Fruit fly (Drosophila melanogaster) whole organism, adult: Measurements from ENCODE around the gene Or85e.

ENCODE experiments used
- CG11617 ChIP-seq: fragments of 200-800 bp; sonication (Bioruptor generic); optimal IDR thresholded peaks from 2 replicates; lab custom pipeline; 2017; ENCODE audit warnings: mild to moderate bottlenecking, missing biosample characterization, missing genetic modification reagents, missing genetic modification characterization
- CG14711 ChIP-seq: fragments of 200-800 bp; sonication (Bioruptor generic); optimal IDR thresholded peaks from 2 replicates; lab custom pipeline; 2018; ENCODE audit warnings: missing biosample characterization, mild to moderate bottlenecking, missing genetic modification characterization, moderate library complexity
- CG1620 ChIP-seq: fragments of 200-800 bp; sonication (Bioruptor generic); optimal IDR thresholded peaks from 2 replicates; lab custom pipeline; 2016; ENCODE audit warnings: missing biosample characterization, missing genetic modification characterization
- Clk ChIP-seq: fragments of 200-800 bp; sonication (Bioruptor generic); optimal IDR thresholded peaks from 2 replicates; lab custom pipeline; 2017; ENCODE audit warnings: missing biosample characterization, missing genetic modification characterization
- Crg-1 ChIP-seq: fragments of 200-800 bp; sonication (Bioruptor generic); optimal IDR thresholded peaks from 2 replicates; lab custom pipeline; 2016; ENCODE audit warnings: missing biosample characterization, missing genetic modification characterization
- cnc ChIP-seq, 2 experiments: fragments of >200 bp; optimal IDR thresholded peaks; 2 replicates each; lab custom pipeline; 2017
- ovo ChIP-seq: fragments of 200-800 bp; sonication (Bioruptor generic); optimal IDR thresholded peaks from 2 replicates; lab custom pipeline; 2016; ENCODE audit warnings: missing biosample characterization, missing genetic modification characterization
- tj ChIP-seq: fragments of 200-800 bp; sonication (Bioruptor generic); optimal IDR thresholded peaks from 3 replicates; lab custom pipeline; 2017; ENCODE audit warnings: missing biosample characterization, mild to moderate bottlenecking, missing genetic modification characterization, moderate library complexity

DNA sequence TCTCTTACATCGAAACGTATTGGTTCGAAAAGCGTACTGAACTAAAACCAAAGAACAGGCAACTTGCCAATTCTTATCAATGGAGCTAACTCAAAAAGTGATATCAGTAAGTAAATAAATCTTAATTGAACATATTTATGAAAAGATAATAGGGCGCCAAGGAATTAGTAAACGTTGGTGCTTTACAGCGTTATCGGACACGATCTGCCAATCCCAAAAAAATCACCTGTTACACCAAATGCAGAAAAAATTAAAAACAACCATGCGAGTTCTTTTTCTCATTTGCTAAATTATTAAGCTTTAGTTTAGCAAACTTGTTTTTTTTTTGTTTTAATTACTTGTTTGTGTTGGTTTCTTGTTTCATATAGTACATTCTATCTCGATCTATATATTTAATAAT is 19.0 kb upstream of the Or85e start, which contains the start of gene CG42489:
- TF ChIP-seq Clk (GFP tag; lab: Kevin White, UChicago) (no peak), CG1620 (GFP tag; lab: Kevin White, UChicago) (no peak), ovo (GFP tag; lab: Kevin White, UChicago) (no peak), Crg-1 (GFP tag; lab: Kevin White, UChicago) (no peak), tj (no peak), CG11617 (GFP tag; lab: Kevin White, UChicago) (no peak), cnc (optimal IDR thresholded peaks at IDR 0.05; lab: Kevin White, UChicago) (no peak), CG14711 (tag; lab: Kevin White, UChicago) (no peak)
